Worm (Caenorhabditis elegans) whole organism, young adult: ENCODE data around the gene F58H7.5.

ENCODE experiments used
- B0261.1 ChIP-seq: sonication (generic microtip); optimal IDR thresholded peaks from 2 replicates; lab custom pipeline; 2016; ENCODE audit warnings: mild to moderate bottlenecking, missing genetic modification characterization, moderate library complexity, missing compliant biosample characterization
- F22D6.2 ChIP-seq: sonication (generic microtip); optimal IDR thresholded peaks from 2 replicates; lab custom pipeline; 2016; ENCODE audit warnings: mild to moderate bottlenecking, missing genetic modification characterization, missing compliant biosample characterization
- dox-1 ChIP-seq: fragments of 200-800 bp; sonication (Bioruptor generic); IDR thresholded peaks from 2 replicates; pipeline ENCODE4 v1.3.6; 2022; ENCODE audit warnings: missing genetic modification reagents, missing genetic modification characterization, missing compliant biosample characterization
- lin-54 ChIP-seq: fragments of 200-800 bp; sonication (Bioruptor generic); optimal IDR thresholded peaks from 2 replicates; lab custom pipeline; 2018; ENCODE audit warnings: mild to moderate bottlenecking, missing genetic modification characterization, missing compliant biosample characterization
- madf-6 ChIP-seq: fragments of 200-800 bp; sonication (Bioruptor generic); IDR thresholded peaks from 2 replicates; pipeline ENCODE4 v1.3.6; 2022; ENCODE audit warnings: missing genetic modification reagents, missing genetic modification characterization, missing compliant biosample characterization
- nhr-80 ChIP-seq: sonication (generic microtip); optimal IDR thresholded peaks from 2 replicates; lab custom pipeline; 2016; ENCODE audit warnings: missing genetic modification characterization, missing compliant biosample characterization
- snpc-4 ChIP-seq, 5 experiments: fragments of 150-350 bp in 1 of 5; sonication (generic microtip) in 4 of 5; optimal IDR thresholded peaks; 2 replicates each; lab custom pipeline; 2014 to 2018; ENCODE audit warnings: missing genetic modification characterization in 5 of 5, missing biosample characterization in 3 of 5, antibody characterized with exemption in 2 of 5, mild to moderate bottlenecking in 2 of 5, missing compliant biosample characterization in 2 of 5, missing genotype in 2 of 5, moderate library complexity in 2 of 5, missing genetic modification reagents in 1 of 5
- ztf-25 ChIP-seq: fragments of 200-800 bp; sonication (Bioruptor generic); IDR thresholded peaks from 2 replicates; pipeline ENCODE4 v1.3.6; 2022; ENCODE audit warnings: missing genetic modification reagents, missing genetic modification characterization, missing compliant biosample characterization
- ztf-26 ChIP-seq: sonication (generic microtip); optimal IDR thresholded peaks from 2 replicates; lab custom pipeline; 2017; ENCODE audit warnings: missing genetic modification characterization, missing compliant biosample characterization

DNA sequence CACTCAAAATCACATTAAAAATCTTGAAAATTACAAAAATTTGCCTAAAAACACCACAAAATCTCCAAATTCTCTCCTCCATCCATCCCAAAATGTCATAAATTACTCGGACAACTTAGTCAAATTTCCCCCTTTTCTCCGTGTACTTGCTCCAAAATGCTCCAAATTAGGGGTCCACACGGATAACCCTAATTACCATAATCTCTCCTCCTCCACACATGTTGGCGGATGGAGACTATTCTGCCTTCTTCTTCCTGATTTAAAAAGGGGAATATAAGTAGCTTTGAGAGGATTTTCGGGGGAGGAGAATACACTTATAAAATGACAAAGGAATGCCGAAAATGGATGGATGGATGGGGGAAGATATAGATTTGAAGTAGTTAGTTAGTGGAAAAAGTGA lies 42.1 kb downstream of the F58H7.5 start:
- TF ChIP-seq snpc-4 (GFP tag; optimal IDR thresholded peaks at IDR 0.05; lab: Kevin White, UChicago) (no peak), snpc-4 (tag; optimal IDR thresholded peaks at IDR 0.05; lab: Kevin White, UChicago) (no peak), B0261.1 (tag; lab: Kevin White, UChicago) (no peak), ztf-26 (tag; lab: Kevin White, UChicago) (no peak), ztf-25 (GFP tag; lab: Robert Waterston, UW) (no peak), F22D6.2 (tag; lab: Kevin White, UChicago) (no peak), nhr-80 (no peak), lin-54 (GFP tag; lab: Kevin White, UChicago) (no peak), dox-1 (GFP tag; lab: Robert Waterston, UW) (no peak), madf-6 (no peak)
